Worm (Caenorhabditis elegans): ENCODE data around the gene F36H12.3.
"Not testable (repeated sequence)": the region's sequence is repeated elsewhere in the genome, so short reads cannot be mapped to it uniquely, and the experiment has no call there.

DNA sequence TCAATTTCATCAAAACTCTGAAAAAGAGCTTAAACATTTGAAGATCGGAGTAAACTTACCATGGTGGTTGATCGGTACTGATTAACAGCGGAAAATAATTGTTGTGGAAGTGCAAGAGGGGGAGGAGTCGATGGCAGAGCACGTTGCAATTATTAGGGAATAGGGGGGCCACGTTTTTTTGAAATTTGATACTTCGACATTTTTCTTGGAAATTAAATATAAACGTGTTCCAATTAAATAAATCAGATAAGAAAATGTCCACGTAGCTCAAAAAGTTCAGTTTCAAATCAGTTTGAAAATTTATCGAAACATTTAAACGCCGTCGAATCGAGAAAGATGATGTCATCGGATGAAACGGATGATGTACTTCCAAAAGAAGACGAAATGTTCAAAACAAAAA lies 15.9 kb upstream of the F36H12.3 start, which contains the start of gene F36H12.9:
- TF ChIP-seq med-1 (GFP tag; optimal IDR thresholded peaks at IDR 0.05; ENCODE audit: insufficient read depth); flt-1 (GFP tag; IDR thresholded peaks at IDR 0.05); tab-1 (GFP tag; IDR thresholded peaks at IDR 0.05): not testable (repeated sequence)

All from whole organism, midembryonic.